Worm (Caenorhabditis elegans): Measurements from ENCODE around the gene twk-17.

ce11 chrX:7607982-7608381, at the start of gene twk-17:
- TF ChIP-seq egl-27 (tag; optimal IDR thresholded peaks at IDR 0.05), result no peak
- TF ChIP-seq nhr-10 (tag; optimal IDR thresholded peaks at IDR 0.05), result no peak
- TF ChIP-seq madf-5 (GFP tag; IDR thresholded peaks at IDR 0.05), result no peak
- TF ChIP-seq spr-3 (GFP tag; optimal IDR thresholded peaks at IDR 0.05), result no peak
- no peak for TF ChIP-seq egl-43 (GFP tag; IDR thresholded peaks at IDR 0.05)
- no peak for TF ChIP-seq nhr-6 (tag; optimal IDR thresholded peaks at IDR 0.05)
- no peak for TF ChIP-seq nhr-11 (tag; optimal IDR thresholded peaks at IDR 0.05)
- TF ChIP-seq aly-2 (tag; optimal IDR thresholded peaks at IDR 0.05), result no peak
- TF ChIP-seq lin-29 (GFP tag; IDR thresholded peaks at IDR 0.05), result no peak
- TF ChIP-seq nhr-76 (tag; optimal IDR thresholded peaks at IDR 0.05), result no peak
- no peak for TF ChIP-seq ceh-44 (GFP tag; IDR thresholded peaks at IDR 0.05)

Measured in whole organism, L4 larva.